Fruit fly (Drosophila melanogaster) S2 (cell line): Measurements from ENCODE around the gene Vps37B.

Experiments used
- CG8478 ChIP-seq: fragments of >200 bp; optimal IDR thresholded peaks from 2 replicates; lab custom pipeline; 2018
- CTCF ChIP-seq, 2 experiments: fragments of >200 bp; optimal IDR thresholded peaks; 2 replicates each; lab custom pipeline; 2018

Gene Vps37B

dm6 chr3R:5214162-5214916 is 11.6 kb upstream of the Vps37B start:
- no peak for TF ChIP-seq CTCF (optimal IDR thresholded peaks at IDR 0.05; lab: Kevin White, UChicago)
- TF ChIP-seq CG8478: no peak

dm6 chr3R:5215334-5216307 is 10.3 kb upstream of the Vps37B start:
- TF ChIP-seq CG8478 (no peak), CTCF (optimal IDR thresholded peaks at IDR 0.05; lab: Kevin White, UChicago) (no peak)

- no peak for TF ChIP-seq CG8478
- peak; percentile 82 to 85 for TF ChIP-seq CTCF (optimal IDR thresholded peaks at IDR 0.05; lab: Kevin White, UChicago)
These were observed 9.6 kb upstream of the Vps37B start for dm6 chr3R:5216308-5216765.

dm6 chr3R:5217278-5217714 is 8.7 kb upstream of the Vps37B start, which contains the start of gene cno:
Gene cno (minus strand): TSS chr3R:5217456.
- no peak for TF ChIP-seq CG8478
- peak; percentile 53 to 66 for TF ChIP-seq CTCF (optimal IDR thresholded peaks at IDR 0.05; lab: Kevin White, UChicago)

dm6 chr3R:5219466-5219865 is 6.5 kb upstream of the Vps37B start, which contains the start of the genes Prosbeta2R2 and CG1116:
Gene Prosbeta2R2 (minus strand): TSS chr3R:5219528.
Gene CG1116 (plus strand): TSS chr3R:5219657.
- TF ChIP-seq CG8478: no peak
- no peak for TF ChIP-seq CTCF (optimal IDR thresholded peaks at IDR 0.05; lab: Kevin White, UChicago)

dm6 chr3R:5223135-5223534 is 2.8 kb upstream of the Vps37B start, which contains the start of gene CG2604:
Gene CG2604 (minus strand): TSS chr3R:5223365.
- TF ChIP-seq CTCF (optimal IDR thresholded peaks at IDR 0.05; lab: Kevin White, UChicago) (no peak), CG8478 (no peak)

dm6 chr3R:5223839-5224238 is 2.1 kb upstream of the Vps37B start, which contains the start of gene CG14664:
Gene CG14664 (plus strand): TSS chr3R:5224139.
- TF ChIP-seq CG8478: no peak
- TF ChIP-seq CTCF (optimal IDR thresholded peaks at IDR 0.05; lab: Kevin White, UChicago): no peak

- TF ChIP-seq CG8478 (no peak), CTCF (optimal IDR thresholded peaks at IDR 0.05; lab: Kevin White, UChicago) (no peak)
These were observed 3.5 kb downstream of the Vps37B start for dm6 chr3R:5229458-5229857.

- TF ChIP-seq CTCF (optimal IDR thresholded peaks at IDR 0.05; lab: Kevin White, UChicago) (no peak), CG8478 (no peak)
These were observed 5.6 kb downstream of the Vps37B start for dm6 chr3R:5231383-5232196.

dm6 chr3R:5232197-5232607 is 6.2 kb downstream of the Vps37B start, which contains the start of the genes Kat60 and Mms19:
Gene Kat60 (minus strand): TSS chr3R:5232209.
Gene Mms19 (plus strand): TSS chr3R:5232543.
- TF ChIP-seq CG8478 (no peak), CTCF (optimal IDR thresholded peaks at IDR 0.05; lab: Kevin White, UChicago) (peak in 1 of 2 experiments; percentile 2)

- TF ChIP-seq CTCF (optimal IDR thresholded peaks at IDR 0.05; lab: Kevin White, UChicago): no peak
- no peak for TF ChIP-seq CG8478
These were observed 11.3 kb downstream of the Vps37B start, which contains the start of gene rtp for dm6 chr3R:5237215-5237614. Gene rtp (minus strand): TSS chr3R:5237315.

- no peak for TF ChIP-seq CTCF (optimal IDR thresholded peaks at IDR 0.05; lab: Kevin White, UChicago)
- TF ChIP-seq CG8478: no peak
These were observed 14.8 kb downstream of the Vps37B start, which contains the start of gene CG33293 for dm6 chr3R:5240721-5241120. Gene CG33293 (minus strand): TSS chr3R:5240735.

- TF ChIP-seq CTCF (optimal IDR thresholded peaks at IDR 0.05; lab: Kevin White, UChicago): no peak
- no peak for TF ChIP-seq CG8478
These were observed 21.0 kb downstream of the Vps37B start for dm6 chr3R:5246950-5247349.

dm6 chr3R:5249308-5249707 is 23.4 kb downstream of the Vps37B start:
- TF ChIP-seq CTCF (optimal IDR thresholded peaks at IDR 0.05; lab: Kevin White, UChicago) (no peak), CG8478 (no peak)
